Fruit fly (Drosophila melanogaster): ENCODE results near the gene Srg1.

The Srg1 gene

dm6 chr3R:24856143-24856542 lies 8.4 kb downstream of the Srg1 start, which contains the start of gene HDAC11:
TSS of gene HDAC11 (minus strand) at chr3R:24856243.
- TF ChIP-seq CG16779 (tag; optimal IDR thresholded peaks at IDR 0.05) (no peak), spab (GFP tag; optimal IDR thresholded peaks at IDR 0.05) (no peak), svp (GFP tag) (no peak), vri (GFP tag; optimal IDR thresholded peaks at IDR 0.05) (no peak), eg (GFP tag; IDR thresholded peaks at IDR 0.05) (no peak), lz (GFP tag; optimal IDR thresholded peaks at IDR 0.05) (no peak), Blimp-1 (GFP tag; optimal IDR thresholded peaks at IDR 0.05) (no peak), ss (GFP tag; optimal IDR thresholded peaks at IDR 0.05) (no peak), CG31627 (GFP tag; optimal IDR thresholded peaks at IDR 0.05) (no peak), Hr4 (GFP tag; optimal IDR thresholded peaks at IDR 0.05) (no peak), CG34406 (GFP tag; optimal IDR thresholded peaks at IDR 0.05) (no peak), achi (GFP tag; optimal IDR thresholded peaks at IDR 0.05) (no peak), OdsH (GFP tag; optimal IDR thresholded peaks at IDR 0.05) (no peak), cyc (GFP tag; optimal IDR thresholded peaks at IDR 0.05) (no peak), Ets96B (tag; optimal IDR thresholded peaks at IDR 0.05) (no peak), Gug (GFP tag; IDR thresholded peaks at IDR 0.05) (no peak), CG6276 (GFP tag; optimal IDR thresholded peaks at IDR 0.05) (no peak), salr (GFP tag; optimal IDR thresholded peaks at IDR 0.05) (no peak), Sox15 (GFP tag; optimal IDR thresholded peaks at IDR 0.05) (no peak), acj6 (GFP tag; optimal IDR thresholded peaks at IDR 0.05) (no peak)

- TF ChIP-seq Sox14 (GFP tag; optimal IDR thresholded peaks at IDR 0.05) (peak; percentile 68), Met (GFP tag; optimal IDR thresholded peaks at IDR 0.05) (no peak), Ets96B (tag; optimal IDR thresholded peaks at IDR 0.05) (no peak), CG32006 (GFP tag; optimal IDR thresholded peaks at IDR 0.05) (no peak), Ets21C (GFP tag; optimal IDR thresholded peaks at IDR 0.05) (no peak), net (GFP tag; optimal IDR thresholded peaks at IDR 0.05) (no peak)
Observed at dm6 chr3R:24851429-24851828, 13.1 kb downstream of the Srg1 start, which contains the start of gene Nct. TSS of gene Nct (plus strand) at chr3R:24851601.

dm6 chr3R:24850420-24850819 lies 14.1 kb downstream of the Srg1 start, which contains the start of gene CG7006:
TSS of gene CG7006 (plus strand) at chr3R:24850627.
- TF ChIP-seq Eip75B (GFP tag; optimal IDR thresholded peaks at IDR 0.05) (no peak), svp (GFP tag) (no peak), CG6276 (GFP tag; optimal IDR thresholded peaks at IDR 0.05) (no peak), CG4318 (GFP tag; optimal IDR thresholded peaks at IDR 0.05) (no peak), CG1621 (tag; optimal IDR thresholded peaks at IDR 0.05) (no peak), Eip93F (GFP tag; optimal IDR thresholded peaks at IDR 0.05) (no peak), Hr4 (GFP tag; optimal IDR thresholded peaks at IDR 0.05) (no peak), CG11902 (GFP tag; optimal IDR thresholded peaks at IDR 0.05) (peak; percentile 48), Lpt (GFP tag; optimal IDR thresholded peaks at IDR 0.05) (no peak), pdm3 (GFP tag; optimal IDR thresholded peaks at IDR 0.05) (no peak), topi (GFP tag; optimal IDR thresholded peaks at IDR 0.05) (peak; percentile 66), CG31627 (GFP tag; optimal IDR thresholded peaks at IDR 0.05) (peak; percentile 79), CG34406 (GFP tag; optimal IDR thresholded peaks at IDR 0.05) (no peak), CG6808 (GFP tag; optimal IDR thresholded peaks at IDR 0.05) (no peak), CG10631 (GFP tag; optimal IDR thresholded peaks at IDR 0.05) (peak; percentile 67), lz (GFP tag; optimal IDR thresholded peaks at IDR 0.05) (peak; percentile 70), acj6 (GFP tag; optimal IDR thresholded peaks at IDR 0.05) (peak; percentile 41), Sox14 (GFP tag; optimal IDR thresholded peaks at IDR 0.05) (peak; percentile 39), Eip78C (GFP tag) (peak; percentile 77), esn (GFP tag; optimal IDR thresholded peaks at IDR 0.05) (peak; percentile 68), fd59A (GFP tag; optimal IDR thresholded peaks at IDR 0.05) (no peak), cyc (GFP tag; optimal IDR thresholded peaks at IDR 0.05) (peak; percentile 83), CG6792 (GFP tag; optimal IDR thresholded peaks at IDR 0.05) (no peak), Hr39 (GFP tag; optimal IDR thresholded peaks at IDR 0.05) (peak; percentile 63), Ets21C (GFP tag; optimal IDR thresholded peaks at IDR 0.05) (peak; percentile 39), CG11762 (GFP tag; optimal IDR thresholded peaks at IDR 0.05; ENCODE audit: insufficient read depth) (no peak), CG3032 (tag; optimal IDR thresholded peaks at IDR 0.05) (no peak), OdsH (GFP tag; optimal IDR thresholded peaks at IDR 0.05) (no peak), Blimp-1 (GFP tag; optimal IDR thresholded peaks at IDR 0.05) (no peak), Met (GFP tag; optimal IDR thresholded peaks at IDR 0.05) (no peak), dsx (GFP tag; optimal IDR thresholded peaks at IDR 0.05; ENCODE audit: poor library complexity, severe bottlenecking) (no peak)
